Fruit fly (Drosophila melanogaster): ENCODE results near the gene CG4911.
A peak's percentile ranks its signal among the peaks of the same experiment; 100 is the strongest.

dm6 chr3L:9072731-9073385 is at the start of gene CG4911, which contains the start of gene CG4942:
- TF ChIP-seq Sp1 (GFP tag; optimal IDR thresholded peaks at IDR 0.05) (peak; percentile 54), usp (GFP tag; optimal IDR thresholded peaks at IDR 0.05) (no peak), Rel (GFP tag; optimal IDR thresholded peaks at IDR 0.05) (no peak), Rel (tag; optimal IDR thresholded peaks at IDR 0.05) (no peak), psq (GFP tag; optimal IDR thresholded peaks at IDR 0.05) (peak; percentile 38), Hnf4 (GFP tag; optimal IDR thresholded peaks at IDR 0.05) (peak; percentile 63), OdsH (GFP tag; optimal IDR thresholded peaks at IDR 0.05) (peak; percentile 46), jim (GFP tag; optimal IDR thresholded peaks at IDR 0.05) (no peak), Abd-B (GFP tag; optimal IDR thresholded peaks at IDR 0.05) (no peak), Dif (GFP tag; optimal IDR thresholded peaks at IDR 0.05; ENCODE audit: partially characterized antibody) (no peak), woc (GFP tag; optimal IDR thresholded peaks at IDR 0.05) (peak; percentile 41)

All from whole organism, wandering third instar larva.